Worm (Caenorhabditis elegans) whole organism, young adult: Measurements from ENCODE around the gene nhr-241.

Experiments used
- Y95B8A.8 ChIP-seq: fragments of 200-800 bp; sonication (Bioruptor generic); IDR thresholded peaks from 2 replicates; pipeline ENCODE4 v1.3.6; 2022; ENCODE audit warnings: missing genetic modification reagents, missing genetic modification characterization, missing compliant biosample characterization
- chd-7 ChIP-seq: sonication (generic microtip); optimal IDR thresholded peaks from 2 replicates; lab custom pipeline; 2016; ENCODE audit warnings: mild to moderate bottlenecking, missing genetic modification characterization, moderate library complexity, missing compliant biosample characterization
- egrh-3 ChIP-seq: fragments of 200-800 bp; sonication (Bioruptor generic); IDR thresholded peaks from 2 replicates; pipeline ENCODE4 v1.3.6; 2022; ENCODE audit warnings: missing genetic modification reagents, missing genetic modification characterization, missing compliant biosample characterization
- ets-4 ChIP-seq: fragments of 200-800 bp; sonication (Bioruptor generic); optimal IDR thresholded peaks from 2 replicates; lab custom pipeline; 2018; ENCODE audit warnings: mild to moderate bottlenecking, missing genetic modification characterization, missing compliant biosample characterization
- lin-26 ChIP-seq: fragments of 200-800 bp; sonication (Bioruptor generic); IDR thresholded peaks from 2 replicates; pipeline ENCODE4 v1.3.6; 2022; ENCODE audit warnings: missing genetic modification reagents, missing genetic modification characterization, missing compliant biosample characterization
- mes-4 ChIP-seq: sonication (generic microtip); optimal IDR thresholded peaks from 2 replicates; lab custom pipeline; 2016; ENCODE audit warnings: missing genotype, missing genetic modification characterization, missing compliant biosample characterization
- pha-4 ChIP-seq: fragments of 150-350 bp; sonication (generic microtip); optimal IDR thresholded peaks from 2 replicates; lab custom pipeline; 2014; ENCODE audit warnings: missing biosample characterization, missing genetic modification reagents, missing genetic modification characterization
- somi-1 ChIP-seq: fragments of 200-800 bp; sonication (Bioruptor generic); optimal IDR thresholded peaks from 2 replicates; lab custom pipeline; 2018; ENCODE audit warnings: mild to moderate bottlenecking, missing genetic modification characterization, missing compliant biosample characterization

DNA sequence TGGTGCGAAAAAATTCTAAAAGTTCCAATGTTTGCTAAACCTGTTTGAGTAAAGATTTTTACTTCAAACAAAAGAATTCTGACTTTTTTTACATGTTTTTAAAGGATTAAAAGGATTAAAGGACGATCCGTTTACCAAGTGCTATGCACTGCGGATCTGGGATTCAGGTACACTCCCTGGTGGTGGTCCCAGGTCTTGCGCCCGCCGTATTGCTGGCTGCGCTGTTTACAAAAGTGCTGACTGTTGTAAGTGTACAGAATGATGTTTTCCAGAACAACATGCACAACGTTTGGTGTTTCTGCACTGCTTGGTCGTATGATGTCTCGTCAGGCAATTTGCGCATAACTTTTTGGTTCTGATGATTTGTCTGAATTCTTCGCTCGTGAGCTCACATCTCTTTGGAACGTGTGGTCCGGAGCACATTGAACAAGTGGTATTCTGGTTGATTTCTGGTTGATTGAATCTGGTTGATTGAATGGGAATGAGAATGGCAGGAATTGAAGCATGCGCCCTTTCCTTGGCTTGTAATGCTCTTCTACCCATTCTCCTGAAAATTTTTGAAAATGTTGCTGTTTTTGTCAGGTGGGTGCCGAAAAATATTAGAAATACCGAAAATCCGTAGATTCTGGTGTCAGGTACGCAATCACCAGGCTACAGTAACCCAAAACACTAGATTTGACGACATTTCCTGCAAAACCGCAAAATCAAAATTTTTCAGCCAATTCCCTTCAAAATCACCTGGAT is 6.2 kb downstream of the nhr-241 start:
- TF ChIP-seq pha-4 = no peak
- no peak for TF ChIP-seq lin-26 (GFP tag; lab: Robert Waterston, UW)
- no peak for TF ChIP-seq chd-7
- TF ChIP-seq somi-1 = peak; percentile 20
- TF ChIP-seq egrh-3 (GFP tag; lab: Robert Waterston, UW) = no peak
- TF ChIP-seq mes-4 = no peak
- TF ChIP-seq ets-4 (GFP tag; lab: Kevin White, UChicago) = no peak
- TF ChIP-seq Y95B8A.8 (GFP tag; lab: Robert Waterston, UW) = no peak
